Worm (Caenorhabditis elegans) whole organism, L1 larva: ENCODE results near the gene Y62E10A.24.

Experiments
- C04F5.9 ChIP-seq: sonication (generic microtip); optimal IDR thresholded peaks from 2 replicates; lab custom pipeline; 2016; ENCODE audit warnings: missing genetic modification characterization, missing compliant biosample characterization
- C34B4.2 ChIP-seq: sonication (generic microtip); optimal IDR thresholded peaks from 2 replicates; lab custom pipeline; 2017; ENCODE audit warnings: mild to moderate bottlenecking, missing genetic modification characterization, missing compliant biosample characterization
- F16B12.6 ChIP-seq: fragments of 150-350 bp; optimal IDR thresholded peaks from 2 replicates; lab custom pipeline; 2014; ENCODE audit warnings: missing biosample characterization, missing genetic modification characterization
- alr-1 ChIP-seq: fragments of 200-800 bp; sonication (Bioruptor generic); optimal IDR thresholded peaks from 2 replicates; lab custom pipeline; 2018; ENCODE audit warnings: borderline replicate concordance, mild to moderate bottlenecking, missing genetic modification characterization, missing compliant biosample characterization
- aly-2 ChIP-seq: fragments of 150-350 bp; optimal IDR thresholded peaks from 2 replicates; lab custom pipeline; 2014; ENCODE audit warnings: missing biosample characterization, missing genetic modification characterization
- ama-1 ChIP-seq: fragments of 150-350 bp; optimal IDR thresholded peaks from 2 replicates; lab custom pipeline; 2014
- ceh-63 ChIP-seq: fragments of 200-800 bp; sonication (Bioruptor generic); optimal IDR thresholded peaks from 2 replicates; lab custom pipeline; 2018; ENCODE audit warnings: mild to moderate bottlenecking, missing genetic modification characterization, missing compliant biosample characterization
- ceh-8 ChIP-seq: fragments of 200-800 bp; sonication (Bioruptor generic); optimal IDR thresholded peaks from 2 replicates; lab custom pipeline; 2018; ENCODE audit warnings: mild to moderate bottlenecking, missing genetic modification characterization, moderate library complexity, missing compliant biosample characterization
- ceh-90 ChIP-seq: sonication (generic microtip); optimal IDR thresholded peaks from 2 replicates; lab custom pipeline; 2016; ENCODE audit warnings: missing genetic modification characterization, missing compliant biosample characterization
- ces-1 ChIP-seq: fragments of 150-350 bp; optimal IDR thresholded peaks from 2 replicates; lab custom pipeline; 2014; ENCODE audit warnings: missing biosample characterization, missing genetic modification reagents, missing genetic modification characterization
- dpl-1 ChIP-seq, 3 experiments: fragments of 150-350 bp in 2 of 3; sonication (generic microtip) in 1 of 3; optimal IDR thresholded peaks; 2 replicates each; lab custom pipeline; 2014 to 2017; ENCODE audit warnings: missing biosample characterization in 3 of 3, missing genetic modification characterization in 3 of 3, missing genetic modification reagents in 3 of 3
- efl-1 ChIP-seq, 4 experiments: fragments of 150-350 bp; optimal IDR thresholded peaks in 3 of 4; peaks in 1 of 4; 1 replicate in 1 of 4; 2 replicates in 3 of 4; lab custom pipeline; 2014; ENCODE audit warnings: missing biosample characterization in 2 of 4, missing genetic modification characterization in 2 of 4, missing genetic modification reagents in 2 of 4
- egl-27 ChIP-seq, 2 experiments: fragments of 150-350 bp in 1 of 2; sonication (generic microtip); optimal IDR thresholded peaks; 3 replicates each; lab custom pipeline; 2017 to 2018; ENCODE audit warnings: missing biosample characterization in 2 of 2, missing genetic modification characterization in 2 of 2, missing genetic modification reagents in 2 of 2
- elt-3 ChIP-seq, 6 experiments: fragments of 150-350 bp in 1 of 6; sonication (generic microtip); optimal IDR thresholded peaks; 2 replicates each; lab custom pipeline; 2017 to 2018; ENCODE audit warnings: missing biosample characterization in 6 of 6, missing genetic modification characterization in 6 of 6, inconsistent platforms in 1 of 6
- ets-5 ChIP-seq: fragments of 200-800 bp; sonication (Bioruptor generic); IDR thresholded peaks from 2 replicates; pipeline ENCODE4 v1.3.6; 2022; ENCODE audit warnings: missing genetic modification characterization, missing compliant biosample characterization
- fkh-10 ChIP-seq: sonication (generic microtip); optimal IDR thresholded peaks from 2 replicates; lab custom pipeline; 2017; ENCODE audit warnings: missing biosample characterization, missing genetic modification reagents, missing genetic modification characterization
- fkh-8 ChIP-seq: sonication (generic microtip); optimal IDR thresholded peaks from 2 replicates; lab custom pipeline; 2016; ENCODE audit warnings: mild to moderate bottlenecking, missing genetic modification characterization, missing compliant biosample characterization
- hlh-4 ChIP-seq: sonication (generic microtip); optimal IDR thresholded peaks from 2 replicates; lab custom pipeline; 2016; ENCODE audit warnings: mild to moderate bottlenecking, missing genetic modification characterization, missing compliant biosample characterization
- hpl-2 ChIP-seq: fragments of 150-350 bp; optimal IDR thresholded peaks from 2 replicates; lab custom pipeline; 2014; ENCODE audit warnings: missing biosample characterization, missing genetic modification reagents, missing genetic modification characterization
- isw-1 ChIP-seq: fragments of 200-800 bp; sonication (Bioruptor generic); IDR thresholded peaks from 2 replicates; pipeline ENCODE4 v1.3.6; 2022; ENCODE audit warnings: missing genetic modification characterization, missing compliant biosample characterization
- lin-13 ChIP-seq: fragments of 150-350 bp; optimal IDR thresholded peaks from 2 replicates; lab custom pipeline; 2014; ENCODE audit warnings: missing biosample characterization, missing genetic modification reagents, missing genetic modification characterization
- lin-14 ChIP-seq: fragments of 200-800 bp; sonication (Bioruptor generic); optimal IDR thresholded peaks from 2 replicates; lab custom pipeline; 2018; ENCODE audit warnings: mild to moderate bottlenecking, missing genetic modification characterization, moderate library complexity, missing compliant biosample characterization
- lin-35 ChIP-seq, 2 experiments: fragments of 150-350 bp; optimal IDR thresholded peaks; 2 replicates each; lab custom pipeline; 2014; ENCODE audit warnings: missing biosample characterization in 2 of 2, missing genetic modification characterization in 2 of 2, missing genetic modification reagents in 2 of 2
- lin-39 ChIP-seq: fragments of 150-350 bp; optimal IDR thresholded peaks from 2 replicates; lab custom pipeline; 2014; ENCODE audit warnings: missing biosample characterization, missing genetic modification reagents, missing genetic modification characterization
- lir-3 ChIP-seq: sonication (generic microtip); optimal IDR thresholded peaks from 2 replicates; lab custom pipeline; 2016; ENCODE audit warnings: mild to moderate bottlenecking, missing genetic modification characterization, moderate library complexity, missing compliant biosample characterization; ENCODE audit not compliant: poor library complexity
- lsy-2 ChIP-seq, 2 experiments: fragments of 150-350 bp; optimal IDR thresholded peaks; 2 replicates each; lab custom pipeline; 2014; ENCODE audit warnings: missing biosample characterization in 2 of 2, missing genetic modification characterization in 2 of 2
- mab-9 ChIP-seq: fragments of 200-800 bp; sonication (Bioruptor generic); IDR thresholded peaks from 2 replicates; pipeline ENCODE4 v1.3.6; 2022; ENCODE audit warnings: missing genetic modification reagents, missing genetic modification characterization, missing compliant biosample characterization
- mef-2 ChIP-seq: fragments of 150-350 bp; optimal IDR thresholded peaks from 2 replicates; lab custom pipeline; 2014; ENCODE audit warnings: missing biosample characterization, missing genetic modification characterization
- mep-1 ChIP-seq: fragments of 150-350 bp; optimal IDR thresholded peaks from 2 replicates; lab custom pipeline; 2014; ENCODE audit warnings: missing biosample characterization, missing genetic modification characterization
- nhr-12 ChIP-seq: sonication (generic microtip); optimal IDR thresholded peaks from 2 replicates; lab custom pipeline; 2017; ENCODE audit warnings: missing biosample characterization, missing genetic modification characterization
- nhr-19 ChIP-seq: fragments of 200-800 bp; sonication (Bioruptor generic); conservative IDR thresholded peaks from 2 replicates; pipeline ENCODE4 v1.3.6; 2022; ENCODE audit warnings: missing genetic modification characterization, missing compliant biosample characterization
- nhr-20 ChIP-seq: sonication (generic microtip); optimal IDR thresholded peaks from 2 replicates; lab custom pipeline; 2016; ENCODE audit warnings: mild to moderate bottlenecking, missing genetic modification characterization, missing compliant biosample characterization
- nhr-47 ChIP-seq: sonication (generic microtip); optimal IDR thresholded peaks from 2 replicates; lab custom pipeline; 2016; ENCODE audit warnings: mild to moderate bottlenecking, missing genetic modification characterization, moderate library complexity, missing compliant biosample characterization
- nhr-71 ChIP-seq: sonication (generic microtip); optimal IDR thresholded peaks from 2 replicates; lab custom pipeline; 2016; ENCODE audit warnings: mild to moderate bottlenecking, missing genetic modification characterization, moderate library complexity, missing compliant biosample characterization
- nhr-84 ChIP-seq: sonication (generic microtip); optimal IDR thresholded peaks from 2 replicates; lab custom pipeline; 2017; ENCODE audit warnings: missing biosample characterization, missing genetic modification characterization
- nhr-85 ChIP-seq: sonication (generic microtip); peaks from one replicate; lab custom pipeline; 2016; ENCODE audit warnings: missing genetic modification characterization, inconsistent platforms, missing compliant biosample characterization
- nhr-90 ChIP-seq: sonication (generic microtip); optimal IDR thresholded peaks from 2 replicates; lab custom pipeline; 2016; ENCODE audit warnings: mild to moderate bottlenecking, missing genetic modification characterization, missing compliant biosample characterization; ENCODE audit not compliant: poor library complexity
- pag-3 ChIP-seq: sonication (generic microtip); optimal IDR thresholded peaks from 2 replicates; lab custom pipeline; 2017; ENCODE audit warnings: missing genetic modification characterization, mild to moderate bottlenecking, missing compliant biosample characterization, antibody characterized with exemption, borderline replicate concordance; ENCODE audit not compliant: insufficient read depth
- pax-3 ChIP-seq: fragments of 200-800 bp; sonication (Bioruptor generic); optimal IDR thresholded peaks from 2 replicates; lab custom pipeline; 2018; ENCODE audit warnings: mild to moderate bottlenecking, missing genetic modification characterization, moderate library complexity, missing compliant biosample characterization
- pqm-1 ChIP-seq: sonication (generic microtip); optimal IDR thresholded peaks from 3 replicates; lab custom pipeline; 2017; ENCODE audit warnings: missing biosample characterization, missing genetic modification characterization
- skn-1 ChIP-seq: fragments of 150-350 bp; optimal IDR thresholded peaks from 2 replicates; lab custom pipeline; 2014; ENCODE audit warnings: missing biosample characterization, missing genetic modification characterization
- sox-4 ChIP-seq: sonication (generic microtip); optimal IDR thresholded peaks from 2 replicates; lab custom pipeline; 2016; ENCODE audit warnings: missing genetic modification characterization, missing compliant biosample characterization
- sptf-1 ChIP-seq: fragments of 150-350 bp; optimal IDR thresholded peaks from 2 replicates; lab custom pipeline; 2014; ENCODE audit warnings: missing biosample characterization, missing genetic modification characterization
- sup-37 ChIP-seq: fragments of 200-800 bp; sonication (Bioruptor generic); optimal IDR thresholded peaks from 2 replicates; lab custom pipeline; 2018; ENCODE audit warnings: mild to moderate bottlenecking, missing genetic modification characterization, missing compliant biosample characterization
- swsn-7 ChIP-seq: sonication (generic microtip); optimal IDR thresholded peaks from 2 replicates; lab custom pipeline; 2016; ENCODE audit warnings: missing genetic modification characterization, missing compliant biosample characterization
- tlp-1 ChIP-seq: fragments of 150-350 bp; optimal IDR thresholded peaks from 2 replicates; lab custom pipeline; 2014; ENCODE audit warnings: missing biosample characterization, missing genetic modification characterization
- unc-130 ChIP-seq: fragments of 150-350 bp; optimal IDR thresholded peaks from 2 replicates; lab custom pipeline; 2017; ENCODE audit warnings: missing biosample characterization, missing genetic modification characterization, inconsistent platforms
- unc-62 ChIP-seq: fragments of 150-350 bp; optimal IDR thresholded peaks from 2 replicates; lab custom pipeline; 2014; ENCODE audit warnings: missing biosample characterization, missing genetic modification reagents, missing genetic modification characterization
- ztf-11 ChIP-seq, 2 experiments: sonication (generic microtip); optimal IDR thresholded peaks; 2 replicates each; lab custom pipeline; 2016 to 2017; ENCODE audit warnings: missing genetic modification characterization in 2 of 2, missing biosample characterization in 1 of 2, missing compliant biosample characterization in 1 of 2

Y62E10A.24 gene

DNA sequence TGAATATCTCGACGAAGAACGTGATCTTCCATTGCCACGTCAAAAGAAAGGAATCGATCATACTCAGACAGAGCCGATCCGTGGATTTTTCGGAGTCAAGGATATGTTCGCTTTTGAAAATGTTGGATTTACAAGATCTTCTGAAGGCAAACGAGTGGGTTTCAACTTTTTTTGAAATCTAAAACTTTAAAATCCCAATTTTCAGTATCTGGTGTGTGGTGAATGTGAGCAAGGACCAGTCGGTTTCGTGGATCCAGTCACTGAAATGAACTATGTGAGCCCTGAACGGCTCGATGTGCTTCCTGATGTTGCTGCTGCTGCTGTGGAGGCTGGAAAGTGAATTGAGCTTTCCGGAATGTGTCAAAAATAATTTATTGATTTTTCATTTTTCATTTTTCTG lies 16.4 kb downstream of the Y62E10A.24 start, which contains the start of gene lsm-3:
lsm-3 (plus strand) TSS at position 301 of the 400 bp plus-strand sequence.
- TF ChIP-seq nhr-12 (no peak), nhr-85 (no peak), nhr-47 (tag; lab: Kevin White, UChicago) (no peak), mab-9 (GFP tag; lab: Robert Waterston, UW) (no peak), unc-130 (tag; lab: Kevin White, UChicago) (no peak), dpl-1 (GFP tag; optimal IDR thresholded peaks at IDR 0.05; lab: Kevin White, UChicago) (no peak), egl-27 (tag; optimal IDR thresholded peaks at IDR 0.05; lab: Kevin White, UChicago) (no peak), hpl-2 (no peak), hlh-4 (tag; lab: Kevin White, UChicago) (no peak), ceh-8 (no peak), F16B12.6 (tag; lab: Kevin White, UChicago) (no peak), alr-1 (no peak), sup-37 (GFP tag; lab: Kevin White, UChicago) (no peak)

DNA sequence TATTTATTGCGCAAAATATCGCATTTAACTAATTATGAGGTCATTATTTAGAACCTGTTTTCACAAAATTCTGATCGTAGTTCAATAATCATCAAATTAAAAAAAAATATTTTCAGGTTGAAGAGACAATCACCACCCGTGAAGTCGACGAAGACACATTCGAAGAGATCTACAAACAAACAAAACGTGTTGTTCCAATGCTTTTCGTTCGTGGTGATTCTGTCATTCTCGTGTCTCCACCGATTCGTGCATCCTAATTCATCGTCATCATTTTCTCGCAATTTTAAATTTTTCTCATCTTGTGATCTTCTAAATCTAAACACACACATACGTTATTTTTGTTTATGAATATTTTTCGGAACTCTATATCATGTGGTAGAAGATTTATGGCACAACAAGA lies 18.3 kb downstream of the Y62E10A.24 start:
- no peak for TF ChIP-seq egl-27 (tag; optimal IDR thresholded peaks at IDR 0.05; lab: Kevin White, UChicago)
- no peak for TF ChIP-seq lin-39 (tag; lab: Kevin White, UChicago)
- no peak for TF ChIP-seq ztf-11 (tag; optimal IDR thresholded peaks at IDR 0.05; lab: Kevin White, UChicago)
- no peak for TF ChIP-seq unc-130 (tag; lab: Kevin White, UChicago)
- TF ChIP-seq lsy-2 (tag; optimal IDR thresholded peaks at IDR 0.05; lab: Kevin White, UChicago), result no peak
- no peak for TF ChIP-seq efl-1 (optimal IDR thresholded peaks at IDR 0.05; lab: Kevin White, UChicago)
- TF ChIP-seq efl-1 (GFP tag; optimal IDR thresholded peaks at IDR 0.05 in 1 of 2; lab: Kevin White, UChicago), result no peak
- TF ChIP-seq C04F5.9 (tag; lab: Kevin White, UChicago), result no peak
- TF ChIP-seq mef-2 (tag; lab: Kevin White, UChicago), result no peak
- TF ChIP-seq elt-3 (tag; optimal IDR thresholded peaks at IDR 0.05; lab: Kevin White, UChicago), result no peak
- TF ChIP-seq ceh-8, result no peak
- TF ChIP-seq nhr-47 (tag; lab: Kevin White, UChicago), result peak; percentile 16
- peak; percentile 47 for TF ChIP-seq aly-2 (tag; lab: Kevin White, UChicago)
- TF ChIP-seq lin-13 (GFP tag; lab: Kevin White, UChicago), result no peak
- TF ChIP-seq pax-3 (tag; lab: Kevin White, UChicago), result no peak
- TF ChIP-seq mep-1 (tag; lab: Kevin White, UChicago), result no peak
- TF ChIP-seq pqm-1 (tag; lab: Kevin White, UChicago), result no peak
- TF ChIP-seq unc-62, result no peak
- TF ChIP-seq nhr-12, result no peak
- no peak for TF ChIP-seq lin-35 (GFP tag; optimal IDR thresholded peaks at IDR 0.05; lab: Kevin White, UChicago)
- no peak for TF ChIP-seq hpl-2
- TF ChIP-seq ces-1 (GFP tag; lab: Kevin White, UChicago), result no peak
- no peak for TF ChIP-seq pag-3 (tag; lab: Kevin White, UChicago)
- TF ChIP-seq sup-37 (GFP tag; lab: Kevin White, UChicago), result no peak
- no peak for TF ChIP-seq ets-5
- TF ChIP-seq fkh-10, result no peak
- TF ChIP-seq tlp-1 (tag; lab: Kevin White, UChicago), result no peak
- TF ChIP-seq ceh-90, result no peak
- no peak for TF ChIP-seq lin-14 (GFP tag; lab: Kevin White, UChicago)
- no peak for TF ChIP-seq ceh-63 (GFP tag; lab: Kevin White, UChicago)
- no peak for TF ChIP-seq nhr-19
- TF ChIP-seq isw-1 (GFP tag; lab: Robert Waterston, UW), result no peak
- TF ChIP-seq nhr-84 (tag; lab: Kevin White, UChicago), result no peak
- peak; percentile 65 for TF ChIP-seq nhr-85
- TF ChIP-seq alr-1, result no peak
- no peak for TF ChIP-seq lir-3 (tag; lab: Kevin White, UChicago)
- no peak for TF ChIP-seq hlh-4 (tag; lab: Kevin White, UChicago)
- TF ChIP-seq nhr-71 (tag; lab: Kevin White, UChicago), result peak; percentile 42
- TF ChIP-seq fkh-8 (tag; lab: Kevin White, UChicago), result no peak
- no peak for TF ChIP-seq swsn-7 (tag; lab: Kevin White, UChicago)
- no peak for TF ChIP-seq ama-1 (lab: Kevin White, UChicago)
- no peak for TF ChIP-seq sptf-1 (tag; lab: Kevin White, UChicago)
- peak; percentile 30 for TF ChIP-seq nhr-90
- TF ChIP-seq C34B4.2 (tag; lab: Kevin White, UChicago), result no peak
- no peak for TF ChIP-seq skn-1
- no peak for TF ChIP-seq sox-4 (tag; lab: Kevin White, UChicago)
- TF ChIP-seq nhr-20, result peak; percentile 3
